Worm (Caenorhabditis elegans): ENCODE data around the gene vha-18.
A peak's percentile ranks its signal among the peaks of the same experiment; 100 is the strongest.

The vha-18 gene

DNA sequence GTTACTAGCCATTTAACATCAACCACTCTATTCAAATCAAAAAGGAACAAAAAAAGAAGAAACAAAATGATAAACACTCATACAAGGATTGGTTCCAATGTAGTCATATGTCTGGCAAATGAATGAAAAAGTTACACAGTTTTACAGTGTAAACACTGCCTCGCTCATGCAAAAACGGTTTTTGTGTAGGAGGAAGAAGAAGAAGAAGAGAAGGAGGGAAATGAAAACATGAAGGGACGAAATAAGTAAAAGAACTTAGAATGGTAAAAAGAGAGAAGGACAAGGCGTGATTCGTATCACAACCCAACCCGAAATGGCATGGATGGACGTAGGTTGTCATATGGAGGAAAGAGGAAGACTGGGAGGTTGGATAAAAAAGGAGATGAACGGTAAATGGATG, 6.4 kb downstream of the vha-18 start (continued):
- TF ChIP-seq nhr-20 (tag; optimal IDR thresholded peaks at IDR 0.05) (peak; percentile 65), unc-130 (tag; optimal IDR thresholded peaks at IDR 0.05) (no peak), ces-1 (GFP tag; optimal IDR thresholded peaks at IDR 0.05) (no peak), mdl-1 (tag; optimal IDR thresholded peaks at IDR 0.05) (peak in 1 of 2 experiments; percentile 6), snpc-4 (tag; optimal IDR thresholded peaks at IDR 0.05) (no peak), nhr-47 (tag; optimal IDR thresholded peaks at IDR 0.05) (no peak), pag-3 (tag; optimal IDR thresholded peaks at IDR 0.05; ENCODE audit: borderline replicate concordance, insufficient read depth) (peak; percentile 80), mef-2 (tag; optimal IDR thresholded peaks at IDR 0.05) (no peak), nhr-237 (tag; optimal IDR thresholded peaks at IDR 0.05) (no peak), lin-14 (GFP tag; optimal IDR thresholded peaks at IDR 0.05) (peak; percentile 88), grh-1 (GFP tag; IDR thresholded peaks at IDR 0.05) (no peak), lin-35 (GFP tag; optimal IDR thresholded peaks at IDR 0.05) (peak in 1 of 2 experiments; percentile 49), nhr-76 (tag; optimal IDR thresholded peaks at IDR 0.05) (no peak), blmp-1 (tag; optimal IDR thresholded peaks at IDR 0.05) (peak; percentile 77), C34B4.2 (tag; optimal IDR thresholded peaks at IDR 0.05) (no peak), lin-15B (tag; optimal IDR thresholded peaks at IDR 0.05) (no peak), sptf-1 (tag; optimal IDR thresholded peaks at IDR 0.05) (no peak), elt-3 (tag; optimal IDR thresholded peaks at IDR 0.05) (peak in 2 of 6 experiments; percentile 47 to 70), isw-1 (GFP tag; IDR thresholded peaks at IDR 0.05) (no peak), sup-37 (GFP tag; optimal IDR thresholded peaks at IDR 0.05) (no peak), nhr-71 (tag; optimal IDR thresholded peaks at IDR 0.05) (peak; percentile 30), snu-23 (GFP tag; optimal IDR thresholded peaks at IDR 0.05) (peak; percentile 59)

DNA sequence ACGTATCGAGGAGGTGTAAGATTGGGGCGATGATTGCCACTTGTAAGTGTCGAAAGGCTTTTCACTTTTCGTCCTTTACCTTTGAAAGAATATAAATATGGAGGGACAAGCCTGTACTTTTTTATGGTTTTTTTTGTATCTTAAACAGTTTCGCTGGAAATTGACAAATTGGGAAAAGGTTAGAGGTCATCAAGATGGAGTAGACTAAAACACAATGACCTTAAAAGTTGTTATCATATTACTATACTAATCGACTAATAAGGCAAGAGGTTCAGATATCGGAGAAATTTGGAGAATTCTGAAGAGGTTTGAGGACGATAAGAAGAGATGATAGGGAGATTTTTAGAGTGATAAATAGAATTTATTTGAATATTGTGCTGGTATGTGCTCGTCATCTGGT, 7.1 kb downstream of the vha-18 start:
- no peak for TF ChIP-seq nhr-19 (GFP tag; conservative IDR thresholded peaks at IDR 0.05)
- TF ChIP-seq nhr-85 (tag), result peak; percentile 67
- TF ChIP-seq elt-3 (tag; optimal IDR thresholded peaks at IDR 0.05), result peak in 2 of 6 experiments; percentile 28 to 30
- TF ChIP-seq elt-2 (tag; optimal IDR thresholded peaks at IDR 0.05), result no peak
- no peak for TF ChIP-seq mef-2 (tag; optimal IDR thresholded peaks at IDR 0.05)
- TF ChIP-seq ceh-82 (tag; optimal IDR thresholded peaks at IDR 0.05), result no peak
- no peak for TF ChIP-seq snu-23 (GFP tag; optimal IDR thresholded peaks at IDR 0.05)
- TF ChIP-seq sup-37 (GFP tag; optimal IDR thresholded peaks at IDR 0.05), result no peak

DNA sequence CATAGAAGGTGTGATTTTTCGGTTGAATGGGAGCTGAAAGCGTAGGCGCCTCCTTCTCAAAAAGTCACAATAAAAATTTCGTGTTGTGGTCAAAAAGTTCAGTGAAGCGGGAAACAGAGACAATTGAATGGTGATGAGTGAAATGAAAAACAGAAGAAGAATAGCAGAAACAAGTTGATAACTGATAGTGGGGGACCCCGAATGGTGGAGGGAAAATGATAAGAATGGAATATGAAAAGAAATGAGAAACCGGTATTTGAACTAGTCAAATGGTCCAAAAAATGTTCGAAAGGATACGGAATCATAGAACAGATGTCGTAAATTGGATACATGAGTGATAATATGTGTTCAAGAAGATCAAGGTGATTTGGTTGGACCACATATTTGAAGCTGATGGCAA, 8.9 kb downstream of the vha-18 start:
- TF ChIP-seq vab-15 (tag; optimal IDR thresholded peaks at IDR 0.05) (no peak), blmp-1 (tag; optimal IDR thresholded peaks at IDR 0.05) (peak; percentile 59), elt-3 (tag; optimal IDR thresholded peaks at IDR 0.05) (peak in 3 of 6 experiments; percentile 44 to 59 (median 54))

DNA sequence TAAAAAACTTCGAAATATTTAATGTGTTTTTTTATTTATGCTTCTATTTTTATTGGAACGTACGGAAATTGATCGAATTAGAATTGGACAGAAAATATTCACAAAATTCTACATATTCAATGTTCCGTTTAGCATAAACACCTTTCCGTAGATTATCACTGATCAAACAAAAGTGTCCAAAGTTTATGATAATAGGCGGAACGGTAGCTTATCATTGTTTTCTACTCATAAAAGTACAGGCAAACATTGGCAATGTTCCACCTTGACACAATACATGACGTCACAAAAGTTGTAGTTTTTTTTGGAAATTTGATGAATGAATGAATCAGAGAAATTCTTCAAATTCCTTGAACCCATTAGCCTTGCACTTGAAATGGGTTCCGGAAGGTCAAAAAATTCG, 9.4 kb downstream of the vha-18 start:
- TF ChIP-seq irx-1 (tag; optimal IDR thresholded peaks at IDR 0.05), result no peak
- TF ChIP-seq ets-5 (GFP tag; IDR thresholded peaks at IDR 0.05), result no peak
- no peak for TF ChIP-seq nhr-90 (tag; optimal IDR thresholded peaks at IDR 0.05; ENCODE audit: poor library complexity)
- TF ChIP-seq unc-86 (tag; optimal IDR thresholded peaks at IDR 0.05), result no peak
- peak; percentile 59 for TF ChIP-seq nhr-85 (tag)

DNA sequence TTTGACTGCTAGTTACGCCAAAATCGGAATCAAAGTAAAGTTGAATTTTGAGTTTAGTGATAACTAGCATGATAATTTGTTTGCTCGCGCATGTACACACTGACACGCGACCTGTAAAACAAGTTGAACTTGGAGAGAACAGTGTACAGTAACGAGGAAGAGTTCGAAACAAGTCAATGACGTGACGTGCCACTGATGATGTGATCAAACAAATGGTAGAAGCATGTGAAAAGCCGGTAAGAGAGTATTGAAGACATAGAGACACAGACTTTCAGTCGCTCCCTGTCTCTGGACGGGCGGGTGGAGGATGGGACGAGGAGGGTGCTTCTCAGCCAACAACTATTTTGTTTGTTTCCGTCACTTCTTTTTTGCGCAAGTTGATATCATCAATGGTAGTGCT, 10.1 kb downstream of the vha-18 start:
- no peak for TF ChIP-seq nhr-71 (tag; optimal IDR thresholded peaks at IDR 0.05)

DNA sequence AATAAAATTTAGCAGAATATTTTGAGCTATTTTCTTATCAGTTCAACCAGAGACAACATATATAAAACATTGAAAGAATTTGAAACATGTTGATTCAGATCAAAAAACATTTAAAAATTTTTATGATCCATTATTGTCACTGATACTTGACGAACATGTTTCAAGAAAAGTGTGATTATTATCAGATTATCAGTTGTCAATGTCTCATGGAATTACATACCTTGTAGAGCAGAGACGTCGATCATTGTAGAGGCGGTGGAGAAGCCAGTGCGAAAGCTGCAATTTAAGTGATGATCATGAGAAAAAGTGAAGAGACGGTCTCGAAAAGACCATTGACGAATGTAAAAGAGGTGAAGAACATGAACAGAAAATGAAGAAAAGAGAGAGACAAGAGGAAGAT, 10.9 kb downstream of the vha-18 start, which contains the start of gene F52E1.9:
Gene F52E1.9 (minus strand): TSS at position 278 of the 400 bp plus-strand sequence.
- TF ChIP-seq elt-2 (tag; optimal IDR thresholded peaks at IDR 0.05) (peak; percentile 68), hpl-2 (GFP tag; optimal IDR thresholded peaks at IDR 0.05) (no peak)

Data from whole organism, L1 larva.